Fruit fly (Drosophila melanogaster): ENCODE measurements around the gene eRF1.

dm6 chr3L:20400515-20400914 is 52.4 kb downstream of the eRF1 start:
- TF ChIP-seq Dll (optimal IDR thresholded peaks at IDR 0.05) (no peak), EcR (GFP tag; optimal IDR thresholded peaks at IDR 0.05) (no peak), CG8478 (optimal IDR thresholded peaks at IDR 0.05) (no peak), usp (GFP tag; optimal IDR thresholded peaks at IDR 0.05) (no peak), psq (optimal IDR thresholded peaks at IDR 0.05) (no peak)

Data from whole organism.